Worm (Caenorhabditis elegans): Measurements from ENCODE around the gene Y116A8C.19.

The Y116A8C.19 gene

DNA sequence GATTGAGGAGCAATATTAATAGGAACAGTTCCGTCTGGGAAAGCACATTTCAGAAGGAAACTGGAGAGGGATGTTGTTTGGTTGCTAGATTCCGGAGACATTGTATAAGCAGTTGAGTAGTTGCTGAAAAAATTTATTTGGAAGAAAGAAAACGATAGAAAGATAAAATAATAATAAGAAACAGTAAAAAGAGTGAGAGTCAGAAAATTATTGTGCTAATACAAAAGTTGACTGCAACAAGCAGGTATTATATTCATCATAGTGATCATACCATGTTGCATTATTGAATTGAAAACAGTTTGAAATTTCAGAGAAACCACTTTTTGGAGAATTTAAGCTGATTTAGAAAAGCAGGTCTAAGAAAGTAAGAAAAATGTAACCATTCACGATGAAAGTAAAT is at the start of gene Y116A8C.19:
TSS of gene Y116A8C.19 (minus strand) at position 101 of the 400 bp plus-strand sequence.
- TF ChIP-seq nhr-76 (tag; optimal IDR thresholded peaks at IDR 0.05) (no peak), flh-1 (GFP tag; optimal IDR thresholded peaks at IDR 0.05) (no peak), bed-3 (GFP tag; optimal IDR thresholded peaks at IDR 0.05) (no peak), lin-32 (GFP tag; optimal IDR thresholded peaks at IDR 0.05) (no peak)

DNA sequence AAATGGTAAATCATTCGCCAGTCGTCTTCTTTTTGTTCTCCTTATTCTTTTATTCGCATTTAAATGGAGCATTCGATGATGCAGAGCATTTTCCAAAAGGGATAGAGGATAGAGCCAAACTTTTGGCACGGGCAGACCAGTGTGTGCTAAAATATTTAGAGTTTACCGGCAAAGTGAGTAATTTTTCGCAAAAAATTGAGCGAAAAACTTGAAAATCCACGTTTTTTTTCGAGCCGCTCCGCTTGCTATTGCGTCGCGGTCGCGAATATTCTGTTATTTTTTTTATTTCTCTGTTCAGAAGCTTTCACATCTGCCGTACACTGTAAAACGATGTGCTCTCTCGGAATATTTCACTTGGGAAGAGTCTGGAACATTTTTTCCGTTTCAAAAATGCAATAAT is 49.4 kb upstream of the Y116A8C.19 start, which contains the start of gene Y116A8C.43:
TSS of gene Y116A8C.43 (plus strand) at position 3 of the 400 bp plus-strand sequence.
- TF ChIP-seq blmp-1 (tag; optimal IDR thresholded peaks at IDR 0.05) (no peak), ceh-39 (tag; optimal IDR thresholded peaks at IDR 0.05) (no peak), lsy-2 (tag; optimal IDR thresholded peaks at IDR 0.05) (no peak), snpc-4 (tag; optimal IDR thresholded peaks at IDR 0.05) (no peak), nhr-12 (tag; optimal IDR thresholded peaks at IDR 0.05) (no peak), ceh-43 (GFP tag; optimal IDR thresholded peaks at IDR 0.05) (no peak), drap-1 (GFP tag; optimal IDR thresholded peaks at IDR 0.05) (no peak), nhr-28 (tag; optimal IDR thresholded peaks at IDR 0.05) (no peak), pha-4 (tag; optimal IDR thresholded peaks at IDR 0.05) (no peak), tbx-8 (GFP tag; optimal IDR thresholded peaks at IDR 0.05) (no peak), mep-1 (tag; optimal IDR thresholded peaks at IDR 0.05) (no peak), sem-2 (GFP tag; optimal IDR thresholded peaks at IDR 0.05) (no peak), nhr-237 (tag; optimal IDR thresholded peaks at IDR 0.05) (no peak), unc-62 (GFP tag; optimal IDR thresholded peaks at IDR 0.05) (no peak), ceh-83 (GFP tag; optimal IDR thresholded peaks at IDR 0.05) (no peak), unc-120 (tag; optimal IDR thresholded peaks at IDR 0.05; ENCODE audit: poor library complexity, severe bottlenecking) (no peak), hlh-1 (tag; optimal IDR thresholded peaks at IDR 0.05) (no peak), bed-3 (GFP tag; optimal IDR thresholded peaks at IDR 0.05) (no peak)

DNA sequence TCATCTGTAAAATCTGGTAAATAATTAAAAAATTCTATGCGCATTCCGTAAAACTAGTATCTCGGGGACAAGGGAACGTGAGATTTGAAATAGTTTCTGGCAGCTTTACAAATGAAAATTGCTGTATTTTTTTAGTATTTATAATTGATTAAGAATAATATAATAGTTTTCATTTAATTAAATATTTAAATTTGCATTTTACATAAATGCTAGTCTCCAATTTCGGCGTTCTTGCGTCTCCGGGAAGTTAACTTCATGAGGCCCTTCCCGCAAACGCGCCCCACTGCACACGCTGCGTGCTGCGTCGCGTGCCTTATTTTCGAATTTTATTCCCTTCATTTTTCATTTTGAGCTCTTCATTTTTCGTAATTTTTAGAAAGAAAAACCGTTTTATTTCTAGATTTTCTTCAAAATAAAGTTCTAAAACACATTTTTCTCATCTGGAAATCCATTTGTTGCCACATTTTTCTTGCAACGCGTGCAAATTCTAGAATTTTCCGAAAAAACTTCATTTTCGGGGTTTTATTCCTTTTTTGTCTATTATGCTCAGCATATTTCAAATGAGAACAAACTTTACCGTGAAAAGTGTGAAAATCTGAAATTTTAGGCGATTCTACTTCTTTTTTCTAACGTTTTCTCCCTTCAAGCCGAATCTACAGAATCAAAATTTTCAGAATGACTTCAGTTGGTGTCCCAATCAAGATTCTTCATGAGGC is 48.1 kb upstream of the Y116A8C.19 start, which contains the start of the genes snx-13 and snr-1:
TSS of gene snx-13 (minus strand) at position 55 of the 716 bp plus-strand sequence.
TSS of gene snr-1 (plus strand) at position 666 of the 716 bp plus-strand sequence.
- TF ChIP-seq bed-3 (GFP tag; optimal IDR thresholded peaks at IDR 0.05) (peak; percentile 82), ces-1 (GFP tag; optimal IDR thresholded peaks at IDR 0.05) (peak; percentile 71), sptf-1 (tag; optimal IDR thresholded peaks at IDR 0.05) (peak; percentile 98), snpc-4 (tag; optimal IDR thresholded peaks at IDR 0.05) (no peak), zip-8 (tag; optimal IDR thresholded peaks at IDR 0.05) (no peak), nhr-12 (tag; optimal IDR thresholded peaks at IDR 0.05) (no peak), lin-32 (GFP tag; optimal IDR thresholded peaks at IDR 0.05) (peak; percentile 84), cnd-1 (tag; optimal IDR thresholded peaks at IDR 0.05) (peak; percentile 92), sem-2 (GFP tag; optimal IDR thresholded peaks at IDR 0.05) (peak; percentile 80), lin-13 (tag; optimal IDR thresholded peaks at IDR 0.05) (peak; percentile 66), mls-2 (tag; optimal IDR thresholded peaks at IDR 0.05) (peak; percentile 86), pha-4 (tag; optimal IDR thresholded peaks at IDR 0.05) (peak; percentile 50), nhr-76 (tag; optimal IDR thresholded peaks at IDR 0.05) (no peak), lsy-2 (tag; optimal IDR thresholded peaks at IDR 0.05) (peak; percentile 72), nhr-28 (tag; optimal IDR thresholded peaks at IDR 0.05) (no peak), tbx-8 (GFP tag; optimal IDR thresholded peaks at IDR 0.05) (peak; percentile 90), nhr-2 (tag; optimal IDR thresholded peaks at IDR 0.05) (no peak), flh-1 (GFP tag; optimal IDR thresholded peaks at IDR 0.05) (peak; percentile 33), mab-5 (tag; optimal IDR thresholded peaks at IDR 0.05) (no peak), ceh-43 (GFP tag; optimal IDR thresholded peaks at IDR 0.05) (peak; percentile 82), elt-3 (tag; optimal IDR thresholded peaks at IDR 0.05) (no peak), unc-39 (tag; optimal IDR thresholded peaks at IDR 0.05) (no peak), unc-120 (tag; optimal IDR thresholded peaks at IDR 0.05; ENCODE audit: poor library complexity, severe bottlenecking) (peak; percentile 51), nhr-237 (tag; optimal IDR thresholded peaks at IDR 0.05) (peak; percentile 58), unc-62 (GFP tag; optimal IDR thresholded peaks at IDR 0.05) (no peak), mep-1 (tag; optimal IDR thresholded peaks at IDR 0.05) (peak; percentile 77), blmp-1 (tag; optimal IDR thresholded peaks at IDR 0.05) (no peak), ham-2 (GFP tag; optimal IDR thresholded peaks at IDR 0.05) (peak; percentile 58), ceh-83 (GFP tag; optimal IDR thresholded peaks at IDR 0.05) (peak; percentile 90), elt-1 (tag; optimal IDR thresholded peaks at IDR 0.05; ENCODE audit: borderline replicate concordance, insufficient read depth) (no peak), hlh-1 (tag; optimal IDR thresholded peaks at IDR 0.05) (no peak), drap-1 (GFP tag; optimal IDR thresholded peaks at IDR 0.05) (peak; percentile 87), M03D4.4 (tag; optimal IDR thresholded peaks at IDR 0.05) (peak; percentile 88), ztf-11 (tag; optimal IDR thresholded peaks at IDR 0.05) (no peak), ceh-39 (tag; optimal IDR thresholded peaks at IDR 0.05) (peak; percentile 58)

Data from whole organism, mixed stage, embryonic.